Fruit fly (Drosophila melanogaster) Kc167 (cell line): ENCODE data around the gene CG10097.

Source experiments
- Myc ChIP-seq: fragments of >200 bp; optimal IDR thresholded peaks from 2 replicates; lab custom pipeline; 2017; ENCODE audit warnings: missing external identifiers
- Sin3A ChIP-seq: fragments of >200 bp; optimal IDR thresholded peaks from 2 replicates; lab custom pipeline; 2018; ENCODE audit warnings: missing external identifiers
- h ChIP-seq: fragments of >200 bp; optimal IDR thresholded peaks from 3 replicates; lab custom pipeline; 2018; ENCODE audit warnings: missing external identifiers
- insv ChIP-seq: fragments of >200 bp; optimal IDR thresholded peaks from 3 replicates; lab custom pipeline; 2018; ENCODE audit warnings: missing external identifiers
- psq ChIP-seq: fragments of >200 bp; optimal IDR thresholded peaks from 2 replicates; lab custom pipeline; 2017; ENCODE audit warnings: missing external identifiers
- ttk ChIP-seq: sonication (Bioruptor generic); optimal IDR thresholded peaks from 2 replicates; lab custom pipeline; 2017; ENCODE audit warnings: missing external identifiers

CG10097 gene

DNA sequence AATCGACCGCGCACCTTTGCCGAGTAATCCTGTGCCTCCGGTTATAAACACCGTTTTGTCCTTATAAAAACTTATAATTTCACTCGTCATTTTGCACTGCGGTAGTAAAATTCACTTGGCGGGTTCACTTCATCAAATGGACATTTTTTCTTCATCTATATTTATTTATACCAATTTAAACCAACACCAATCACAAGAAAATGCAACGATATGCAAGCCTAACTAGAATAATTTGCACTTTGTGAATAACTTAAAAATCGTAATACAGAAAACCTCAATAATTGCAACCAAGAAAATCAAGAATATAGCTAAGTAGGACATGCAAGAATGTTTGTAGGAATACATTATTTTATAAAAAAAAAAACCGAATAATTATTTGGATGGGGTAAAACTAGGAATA lies at the start of gene CG10097, which contains the start of gene CG10096:
Gene CG10097 (minus strand): TSS at position 101 of the 400 bp plus-strand sequence.
Gene CG10096 (minus strand): TSS at position 101 of the 400 bp plus-strand sequence.
- TF ChIP-seq Myc (lab: Kevin White, UChicago) (no peak), Sin3A (lab: Kevin White, UChicago) (no peak), h (lab: Kevin White, UChicago) (no peak), ttk (lab: Kevin White, UChicago) (no peak)

DNA sequence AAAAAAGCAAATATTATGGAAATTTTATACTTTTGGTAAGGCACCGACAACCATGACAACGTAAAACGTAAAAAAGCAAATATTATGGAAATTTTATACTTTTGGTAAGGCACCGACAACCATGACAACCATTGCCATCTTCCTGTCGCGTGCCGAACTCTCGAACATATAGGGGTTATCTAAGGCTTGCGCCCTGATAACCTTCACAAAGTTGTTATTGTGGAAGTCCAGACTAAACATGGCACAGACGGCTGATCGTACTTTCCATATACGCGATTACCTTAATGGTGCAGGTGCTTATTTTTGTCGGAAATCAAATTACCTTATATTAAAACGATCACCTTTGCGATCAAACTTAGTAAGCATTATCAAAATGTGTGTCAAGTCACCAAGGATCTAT lies 49.7 kb upstream of the CG10097 start:
- TF ChIP-seq ttk (lab: Kevin White, UChicago) (no peak), psq (lab: Kevin White, UChicago) (no peak), h (lab: Kevin White, UChicago) (no peak), Sin3A (lab: Kevin White, UChicago) (no peak), insv (no peak), Myc (lab: Kevin White, UChicago) (no peak)

DNA sequence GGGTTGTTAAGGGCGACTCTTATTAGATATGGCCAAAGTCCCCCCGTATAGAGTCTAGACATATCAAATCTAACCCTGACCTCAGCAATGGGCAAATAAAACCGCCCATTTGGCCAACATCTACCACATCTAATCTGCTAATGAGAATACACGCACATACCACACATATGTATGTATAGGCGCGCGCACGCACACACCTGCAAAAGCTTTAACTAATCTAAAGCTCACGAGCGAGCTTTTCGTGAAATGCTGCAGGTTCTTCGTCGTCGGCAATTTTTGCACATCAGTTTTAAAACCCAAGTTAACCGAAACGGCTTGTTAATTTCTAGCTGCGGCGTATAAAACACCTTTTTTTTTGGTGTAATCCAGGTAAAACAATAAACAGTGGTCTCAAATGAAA lies 48.0 kb upstream of the CG10097 start:
- TF ChIP-seq Myc (lab: Kevin White, UChicago): no peak
- no peak for TF ChIP-seq psq (lab: Kevin White, UChicago)
- no peak for TF ChIP-seq Sin3A (lab: Kevin White, UChicago)
- no peak for TF ChIP-seq ttk (lab: Kevin White, UChicago)
- no peak for TF ChIP-seq insv
- no peak for TF ChIP-seq h (lab: Kevin White, UChicago)

DNA sequence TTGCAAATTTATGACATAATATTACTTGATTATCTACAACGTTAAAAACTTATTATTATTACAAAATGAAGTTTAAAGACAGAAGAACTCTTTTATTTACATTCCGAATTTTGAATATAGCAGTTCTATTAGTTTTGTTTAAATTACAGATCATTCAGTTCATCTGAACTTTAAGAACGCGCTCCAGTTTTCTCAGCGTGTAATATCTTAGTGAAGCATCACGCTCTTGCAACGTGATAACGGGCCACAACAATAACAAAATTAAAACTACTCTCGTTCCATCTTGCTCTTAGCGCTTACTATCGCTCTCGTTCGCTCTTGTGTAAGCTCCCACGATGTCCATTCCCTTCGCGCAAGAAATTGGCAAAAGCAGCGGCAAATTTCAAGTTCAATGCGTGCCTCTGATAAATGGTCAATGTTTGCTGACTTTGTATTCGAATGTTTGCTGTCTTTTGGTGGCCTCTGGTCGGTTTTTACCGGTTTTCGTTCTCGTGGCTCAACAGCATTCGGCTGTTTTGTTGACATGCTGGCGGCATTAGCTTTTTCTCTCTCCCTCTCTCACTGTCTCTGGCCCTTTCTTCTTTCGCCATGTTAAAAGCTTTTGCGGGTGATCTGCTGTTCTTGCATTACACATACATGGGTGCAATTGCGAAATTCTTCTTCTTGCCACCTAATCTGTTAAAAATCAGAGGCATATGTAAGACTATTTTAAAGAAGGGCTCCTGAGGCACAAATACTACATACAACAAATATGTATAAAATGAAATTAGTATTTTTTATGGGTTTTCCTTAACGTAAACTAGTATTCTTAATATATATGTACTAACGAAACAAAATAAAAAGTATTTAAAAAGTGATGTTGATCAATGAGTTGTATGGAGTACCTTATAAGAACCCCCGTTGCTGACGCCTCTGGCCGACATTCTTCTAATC lies 47.1 kb upstream of the CG10097 start:
- no peak for TF ChIP-seq insv
- no peak for TF ChIP-seq ttk (lab: Kevin White, UChicago)
- no peak for TF ChIP-seq Myc (lab: Kevin White, UChicago)
- TF ChIP-seq psq (lab: Kevin White, UChicago): no peak
- no peak for TF ChIP-seq h (lab: Kevin White, UChicago)
- no peak for TF ChIP-seq Sin3A (lab: Kevin White, UChicago)

DNA sequence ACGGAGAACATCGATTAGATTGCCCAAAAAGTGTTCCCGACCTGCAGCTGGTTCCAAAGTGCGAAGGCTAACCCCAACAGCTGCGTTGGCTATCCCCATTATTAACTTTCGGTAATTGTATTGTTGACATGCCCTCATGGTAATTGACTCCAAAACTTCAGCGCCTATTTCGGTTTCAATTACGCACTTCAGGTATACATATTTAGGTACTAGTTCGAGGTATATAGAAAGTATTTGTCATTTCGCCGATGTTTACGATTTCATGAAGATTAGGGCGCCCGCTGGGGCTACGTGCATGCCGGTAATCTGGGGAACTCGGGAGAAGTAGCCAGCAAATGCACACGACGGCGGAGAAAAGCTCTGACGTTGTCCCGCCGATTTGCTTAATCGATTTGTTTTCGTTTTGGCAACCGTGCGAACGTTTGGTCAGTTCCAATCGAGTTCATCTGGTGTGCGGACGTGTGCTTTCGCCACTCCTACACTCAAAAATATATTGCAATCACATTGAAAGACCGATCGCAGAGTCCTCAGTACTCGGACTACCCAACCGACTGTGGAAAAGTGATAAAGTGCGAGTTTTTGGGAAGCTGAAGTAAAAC lies 45.3 kb upstream of the CG10097 start:
- no peak for TF ChIP-seq psq (lab: Kevin White, UChicago)
- TF ChIP-seq Myc (lab: Kevin White, UChicago): no peak
- no peak for TF ChIP-seq h (lab: Kevin White, UChicago)
- no peak for TF ChIP-seq Sin3A (lab: Kevin White, UChicago)
- TF ChIP-seq insv: no peak
- TF ChIP-seq ttk (lab: Kevin White, UChicago): no peak

DNA sequence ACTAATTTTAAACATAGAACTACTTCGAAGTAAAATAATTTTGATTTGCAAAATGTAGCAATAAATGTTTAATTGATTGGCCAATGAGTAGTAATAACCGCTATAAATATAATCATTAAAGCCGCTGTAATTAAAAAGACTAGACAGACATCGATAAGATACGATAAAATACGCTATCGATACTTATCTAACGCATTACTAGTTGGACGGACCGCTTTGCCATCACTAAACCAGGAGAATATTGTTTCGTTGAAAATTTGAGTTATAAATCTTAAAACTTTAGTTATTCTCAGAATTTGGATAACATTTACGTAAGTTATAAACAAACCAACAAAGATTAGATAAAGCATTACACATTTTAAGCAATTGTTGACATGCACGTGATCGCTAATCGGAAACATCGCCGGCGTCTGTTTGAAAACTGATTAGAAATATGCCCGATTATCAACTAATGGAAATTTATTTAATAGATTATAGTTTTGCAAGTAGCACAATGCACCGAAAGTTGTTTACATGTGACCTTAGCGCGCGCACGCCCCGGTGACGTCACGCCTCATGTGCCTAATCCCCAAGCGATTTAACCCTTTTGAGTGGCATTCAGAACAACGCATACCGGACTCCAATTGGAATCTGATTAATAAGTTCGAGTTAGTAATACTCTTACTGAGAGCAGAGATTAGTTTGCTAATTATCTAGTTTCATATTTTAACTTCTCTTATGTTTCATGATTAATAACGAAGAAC lies 43.8 kb upstream of the CG10097 start, which contains the start of gene Desat1:
Gene Desat1 (plus strand): TSS at position 200 of the 743 bp plus-strand sequence.
- TF ChIP-seq insv (no peak), ttk (lab: Kevin White, UChicago) (no peak), h (lab: Kevin White, UChicago) (no peak), Myc (lab: Kevin White, UChicago) (no peak), Sin3A (lab: Kevin White, UChicago) (no peak), psq (lab: Kevin White, UChicago) (no peak)

DNA sequence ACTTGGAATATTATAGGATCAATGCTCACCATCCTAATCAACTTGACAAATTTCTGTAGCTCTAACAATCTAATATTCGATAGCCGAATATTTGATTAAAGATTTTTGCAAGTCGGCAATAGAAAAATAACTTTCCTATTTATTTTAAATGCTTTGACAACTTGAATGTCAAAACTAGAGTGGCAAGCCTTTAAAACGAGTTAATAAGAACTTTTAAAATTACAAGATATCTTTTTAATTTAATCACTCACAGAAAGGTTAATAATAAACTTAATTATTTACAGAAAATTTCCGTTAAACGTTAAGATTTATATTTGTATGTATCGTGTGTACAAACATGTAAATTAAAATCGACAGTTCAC lies 43.2 kb upstream of the CG10097 start, which contains the start of the genes CG17207 and CG46427:
Gene CG17207 (minus strand): TSS at position 101 of the 362 bp plus-strand sequence.
Gene CG46427 (minus strand): TSS at position 101 of the 362 bp plus-strand sequence.
- TF ChIP-seq psq (lab: Kevin White, UChicago) (no peak), Sin3A (lab: Kevin White, UChicago) (no peak), insv (no peak), h (lab: Kevin White, UChicago) (no peak), Myc (lab: Kevin White, UChicago) (no peak), ttk (lab: Kevin White, UChicago) (no peak)

DNA sequence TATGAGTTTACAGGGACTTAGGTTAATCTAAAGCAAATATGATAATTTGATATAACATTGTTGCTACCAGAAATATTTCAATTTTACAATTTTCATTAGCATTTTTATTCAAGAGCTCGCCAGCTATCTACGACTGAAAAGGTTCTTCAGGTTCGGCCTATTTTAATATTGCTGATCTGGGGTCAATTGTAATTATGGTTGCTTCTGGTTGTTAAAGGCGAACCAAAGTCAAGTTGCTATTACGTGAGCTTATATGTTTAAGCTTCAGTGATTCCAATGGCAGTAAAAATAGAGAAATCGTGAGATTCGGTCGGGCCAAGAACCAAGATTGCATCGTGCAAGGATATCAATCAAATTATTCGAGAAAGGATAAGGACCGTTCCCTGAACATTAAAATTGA lies 40.2 kb upstream of the CG10097 start, which contains the start of gene Desat2:
Gene Desat2 (plus strand): TSS at position 301 of the 400 bp plus-strand sequence.
- no peak for TF ChIP-seq ttk (lab: Kevin White, UChicago)
- no peak for TF ChIP-seq psq (lab: Kevin White, UChicago)
- no peak for TF ChIP-seq insv
- TF ChIP-seq Myc (lab: Kevin White, UChicago): no peak
- TF ChIP-seq h (lab: Kevin White, UChicago): no peak
- TF ChIP-seq Sin3A (lab: Kevin White, UChicago): no peak

DNA sequence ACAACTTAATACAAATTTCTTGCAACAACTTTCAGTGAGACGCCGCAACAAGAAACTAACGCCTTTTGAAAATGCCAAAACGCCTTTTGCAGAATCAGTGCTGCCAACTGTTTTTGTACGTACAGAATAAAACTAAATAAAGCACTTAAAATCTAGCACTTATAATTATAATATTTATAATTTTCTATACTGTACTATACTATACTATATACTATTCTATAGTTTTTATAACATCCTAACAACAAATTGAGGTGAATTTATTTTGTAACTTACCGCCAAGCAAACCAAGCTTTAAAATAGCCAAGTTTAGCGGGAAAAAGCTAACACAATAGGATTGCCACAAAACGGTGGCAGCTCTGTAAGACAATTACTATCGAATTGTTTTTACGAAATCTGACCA lies 38.0 kb upstream of the CG10097 start, which contains the start of the genes Aos1 and Srlp:
Gene Aos1 (minus strand): TSS at position 59 of the 400 bp plus-strand sequence.
Gene Srlp (plus strand): TSS at position 335 of the 400 bp plus-strand sequence.
- TF ChIP-seq psq (lab: Kevin White, UChicago) (no peak), insv (no peak), h (lab: Kevin White, UChicago) (no peak), Sin3A (lab: Kevin White, UChicago) (no peak), ttk (lab: Kevin White, UChicago) (no peak), Myc (lab: Kevin White, UChicago) (no peak)

DNA sequence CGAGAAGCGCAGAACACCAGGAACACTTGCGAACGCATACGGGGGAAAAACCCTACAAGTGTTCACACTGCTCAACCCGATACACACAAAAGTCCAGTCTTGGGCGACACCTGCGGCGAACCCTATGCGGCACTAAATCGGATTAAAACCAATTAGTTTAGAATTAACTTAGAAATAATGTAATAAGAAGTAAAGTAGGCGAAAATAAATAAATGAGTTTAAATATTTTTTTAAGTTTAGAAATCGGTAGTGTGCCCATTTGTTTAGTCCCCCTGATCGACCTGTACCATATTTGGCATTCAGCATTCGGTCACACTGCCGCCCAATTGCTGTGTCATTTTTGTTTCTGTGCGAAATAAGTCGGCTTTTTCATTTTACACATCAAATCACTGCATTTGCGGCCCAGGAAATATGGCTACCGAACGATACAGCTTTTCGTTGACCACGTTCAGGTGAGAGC lies 35.3 kb upstream of the CG10097 start, which contains the start of gene Prosalpha2:
Gene Prosalpha2 (plus strand): TSS at position 292 of the 460 bp plus-strand sequence.
- TF ChIP-seq Sin3A (lab: Kevin White, UChicago) (no peak), insv (no peak), Myc (lab: Kevin White, UChicago) (no peak), ttk (lab: Kevin White, UChicago) (no peak), psq (lab: Kevin White, UChicago) (no peak)
